Worm (Caenorhabditis elegans) whole organism, mixed stage, embryonic: Measurements from ENCODE around the gene Y37D8A.2.

Source experiments
- M03D4.4 ChIP-seq: sonication (generic microtip); optimal IDR thresholded peaks from 2 replicates; lab custom pipeline; 2017; ENCODE audit warnings: mild to moderate bottlenecking, missing genetic modification characterization, missing compliant biosample characterization
- blmp-1 ChIP-seq: fragments of 150-350 bp; optimal IDR thresholded peaks from 2 replicates; lab custom pipeline; 2014; ENCODE audit warnings: missing biosample characterization, missing genetic modification characterization
- ceh-39 ChIP-seq: fragments of 150-350 bp; optimal IDR thresholded peaks from 2 replicates; lab custom pipeline; 2014; ENCODE audit warnings: missing biosample characterization, missing genetic modification characterization
- ceh-43 ChIP-seq: fragments of 200-800 bp; sonication (Bioruptor generic); optimal IDR thresholded peaks from 2 replicates; lab custom pipeline; 2018; ENCODE audit warnings: mild to moderate bottlenecking, missing genetic modification characterization, moderate library complexity, missing compliant biosample characterization
- ceh-83 ChIP-seq: fragments of 200-800 bp; sonication (Bioruptor generic); optimal IDR thresholded peaks from 2 replicates; lab custom pipeline; 2018; ENCODE audit warnings: mild to moderate bottlenecking, missing genetic modification characterization, missing compliant biosample characterization
- ces-1 ChIP-seq: fragments of 150-350 bp; optimal IDR thresholded peaks from 2 replicates; lab custom pipeline; 2014; ENCODE audit warnings: missing biosample characterization, missing genetic modification reagents, missing genetic modification characterization
- cnd-1 ChIP-seq: fragments of 200-800 bp; sonication (Bioruptor generic); optimal IDR thresholded peaks from 2 replicates; lab custom pipeline; 2018; ENCODE audit warnings: mild to moderate bottlenecking, missing genetic modification characterization, missing compliant biosample characterization
- drap-1 ChIP-seq: fragments of 200-800 bp; sonication (Bioruptor generic); optimal IDR thresholded peaks from 3 replicates; lab custom pipeline; 2018; ENCODE audit warnings: mild to moderate bottlenecking, missing genetic modification characterization, missing compliant biosample characterization
- elt-1 ChIP-seq: sonication (generic microtip); optimal IDR thresholded peaks from 2 replicates; lab custom pipeline; 2017; ENCODE audit warnings: missing genetic modification characterization, mild to moderate bottlenecking, missing compliant biosample characterization, antibody characterized with exemption, moderate library complexity, borderline replicate concordance; ENCODE audit not compliant: insufficient read depth
- elt-3 ChIP-seq: fragments of 150-350 bp; optimal IDR thresholded peaks from 2 replicates; lab custom pipeline; 2014; ENCODE audit warnings: missing biosample characterization, missing genetic modification characterization
- flh-1 ChIP-seq: fragments of 200-800 bp; sonication (Bioruptor generic); optimal IDR thresholded peaks from 2 replicates; lab custom pipeline; 2018; ENCODE audit warnings: mild to moderate bottlenecking, missing genetic modification characterization, moderate library complexity, missing compliant biosample characterization
- ham-2 ChIP-seq: fragments of 200-800 bp; sonication (Bioruptor generic); optimal IDR thresholded peaks from 2 replicates; lab custom pipeline; 2018; ENCODE audit warnings: mild to moderate bottlenecking, missing genetic modification characterization, missing compliant biosample characterization
- lin-13 ChIP-seq: fragments of 150-350 bp; optimal IDR thresholded peaks from 2 replicates; lab custom pipeline; 2014; ENCODE audit warnings: missing biosample characterization, missing genetic modification characterization
- lin-32 ChIP-seq: fragments of 200-800 bp; sonication (Bioruptor generic); optimal IDR thresholded peaks from 2 replicates; lab custom pipeline; 2018; ENCODE audit warnings: mild to moderate bottlenecking, missing genetic modification characterization, missing compliant biosample characterization
- lsy-2 ChIP-seq: fragments of 150-350 bp; optimal IDR thresholded peaks from 2 replicates; lab custom pipeline; 2014; ENCODE audit warnings: missing biosample characterization, missing genetic modification characterization
- mab-5 ChIP-seq: fragments of 150-350 bp; optimal IDR thresholded peaks from 2 replicates; lab custom pipeline; 2014; ENCODE audit warnings: missing biosample characterization, missing genetic modification characterization
- mep-1 ChIP-seq: fragments of 150-350 bp; optimal IDR thresholded peaks from 2 replicates; lab custom pipeline; 2017; ENCODE audit warnings: missing biosample characterization, missing genetic modification reagents, missing genetic modification characterization, inconsistent platforms
- mls-2 ChIP-seq: sonication (generic microtip); optimal IDR thresholded peaks from 2 replicates; lab custom pipeline; 2016; ENCODE audit warnings: mild to moderate bottlenecking, missing genetic modification characterization, moderate library complexity, missing compliant biosample characterization
- nhr-12 ChIP-seq: fragments of 150-350 bp; optimal IDR thresholded peaks from 2 replicates; lab custom pipeline; 2014; ENCODE audit warnings: missing biosample characterization, missing genetic modification characterization
- nhr-28 ChIP-seq: fragments of 150-350 bp; optimal IDR thresholded peaks from 2 replicates; lab custom pipeline; 2014; ENCODE audit warnings: missing biosample characterization, missing genetic modification characterization
- nhr-76 ChIP-seq: sonication (generic microtip); optimal IDR thresholded peaks from 2 replicates; lab custom pipeline; 2017; ENCODE audit warnings: missing biosample characterization, missing genetic modification characterization
- pha-4 ChIP-seq: fragments of 150-350 bp; optimal IDR thresholded peaks from 2 replicates; lab custom pipeline; 2018; ENCODE audit warnings: missing biosample characterization, missing genetic modification reagents, missing genetic modification characterization
- sem-2 ChIP-seq: fragments of 200-800 bp; sonication (Bioruptor generic); optimal IDR thresholded peaks from 2 replicates; lab custom pipeline; 2018; ENCODE audit warnings: mild to moderate bottlenecking, missing genetic modification characterization, missing compliant biosample characterization
- snpc-4 ChIP-seq: fragments of 150-350 bp; optimal IDR thresholded peaks from 2 replicates; lab custom pipeline; 2014; ENCODE audit warnings: missing biosample characterization, missing genetic modification characterization
- tbx-8 ChIP-seq: fragments of 200-800 bp; sonication (Bioruptor generic); optimal IDR thresholded peaks from 2 replicates; lab custom pipeline; 2018; ENCODE audit warnings: mild to moderate bottlenecking, missing genetic modification characterization, moderate library complexity, missing compliant biosample characterization
- unc-120 ChIP-seq: sonication (generic microtip); optimal IDR thresholded peaks from 2 replicates; lab custom pipeline; 2017; ENCODE audit warnings: missing genetic modification characterization, missing compliant biosample characterization; ENCODE audit not compliant: poor library complexity, severe bottlenecking
- unc-39 ChIP-seq: fragments of 150-350 bp; optimal IDR thresholded peaks from 2 replicates; lab custom pipeline; 2014; ENCODE audit warnings: missing biosample characterization, missing genetic modification characterization
- unc-62 ChIP-seq: fragments of 150-350 bp; optimal IDR thresholded peaks from 2 replicates; lab custom pipeline; 2014; ENCODE audit warnings: missing biosample characterization, missing genetic modification reagents, missing genetic modification characterization
- zip-8 ChIP-seq: fragments of 150-350 bp; optimal IDR thresholded peaks from 2 replicates; lab custom pipeline; 2014; ENCODE audit warnings: missing biosample characterization, missing genetic modification characterization
- ztf-11 ChIP-seq: fragments of 150-350 bp; optimal IDR thresholded peaks from 2 replicates; lab custom pipeline; 2014; ENCODE audit warnings: missing biosample characterization, missing genetic modification characterization

Y37D8A.2 gene

ce11 chrIII:12813193-12813592 lies 6.8 kb upstream of the Y37D8A.2 start, which contains the start of gene BE10.4:
Gene BE10.4, plus strand, starts transcription at chrIII:12813493.
- TF ChIP-seq unc-120 (tag; lab: Kevin White, UChicago) = no peak
- no peak for TF ChIP-seq lsy-2 (tag; lab: Kevin White, UChicago)
- TF ChIP-seq nhr-12 (tag; lab: Kevin White, UChicago) = no peak
- TF ChIP-seq drap-1 = no peak
- TF ChIP-seq ztf-11 (tag; lab: Kevin White, UChicago) = no peak
- no peak for TF ChIP-seq ceh-43 (GFP tag; lab: Kevin White, UChicago)
- no peak for TF ChIP-seq mab-5 (tag; lab: Kevin White, UChicago)
- TF ChIP-seq sem-2 (GFP tag; lab: Kevin White, UChicago) = no peak
- no peak for TF ChIP-seq snpc-4 (tag; lab: Kevin White, UChicago)

- TF ChIP-seq ces-1 (peak; percentile 88), elt-3 (tag; lab: Kevin White, UChicago) (no peak)
These were observed 1.8 kb upstream of the Y37D8A.2 start, which contains the start of gene arx-5 for ce11 chrIII:12818050-12818738. Gene arx-5, minus strand, starts transcription at chrIII:12818100.

- no peak for TF ChIP-seq flh-1
- TF ChIP-seq zip-8 (tag; lab: Kevin White, UChicago) = no peak
- TF ChIP-seq drap-1 = no peak
- no peak for TF ChIP-seq nhr-28 (tag; lab: Kevin White, UChicago)
- TF ChIP-seq lin-32 (GFP tag; lab: Kevin White, UChicago) = no peak
- no peak for TF ChIP-seq unc-120 (tag; lab: Kevin White, UChicago)
- no peak for TF ChIP-seq ztf-11 (tag; lab: Kevin White, UChicago)
- no peak for TF ChIP-seq mab-5 (tag; lab: Kevin White, UChicago)
- TF ChIP-seq ceh-39 (tag; lab: Kevin White, UChicago) = no peak
- no peak for TF ChIP-seq mls-2 (tag; lab: Kevin White, UChicago)
- TF ChIP-seq tbx-8 (GFP tag; lab: Kevin White, UChicago) = no peak
- no peak for TF ChIP-seq mep-1 (tag; lab: Kevin White, UChicago)
- no peak for TF ChIP-seq cnd-1 (tag; lab: Kevin White, UChicago)
These were observed 845 bp upstream of the Y37D8A.2 start for ce11 chrIII:12819148-12819547.

- TF ChIP-seq lin-32 (GFP tag; lab: Kevin White, UChicago) (no peak), unc-62 (GFP tag; lab: Kevin White, UChicago) (no peak), ham-2 (no peak), ces-1 (peak; percentile 60), lsy-2 (tag; lab: Kevin White, UChicago) (no peak)
These were observed 1.3 kb downstream of the Y37D8A.2 start for ce11 chrIII:12821331-12821730.

- TF ChIP-seq blmp-1 (no peak), unc-120 (tag; lab: Kevin White, UChicago) (no peak), mep-1 (tag; lab: Kevin White, UChicago) (no peak), ham-2 (no peak), drap-1 (no peak), mab-5 (tag; lab: Kevin White, UChicago) (no peak), cnd-1 (tag; lab: Kevin White, UChicago) (no peak), nhr-76 (tag; lab: Kevin White, UChicago) (no peak), snpc-4 (tag; lab: Kevin White, UChicago) (no peak), M03D4.4 (no peak), sem-2 (GFP tag; lab: Kevin White, UChicago) (no peak), ceh-83 (GFP tag; lab: Kevin White, UChicago) (no peak), lin-32 (GFP tag; lab: Kevin White, UChicago) (no peak), mls-2 (tag; lab: Kevin White, UChicago) (no peak), flh-1 (no peak), zip-8 (tag; lab: Kevin White, UChicago) (no peak)
These were observed 2.7 kb downstream of the Y37D8A.2 start for ce11 chrIII:12822608-12823261.

ce11 chrIII:12829068-12829467 lies 9.1 kb downstream of the Y37D8A.2 start, which contains the start of gene Y37D8A.3:
Gene Y37D8A.3, plus strand, starts transcription at chrIII:12829368.
- TF ChIP-seq nhr-76 (tag; lab: Kevin White, UChicago) (no peak), ces-1 (no peak), lin-32 (GFP tag; lab: Kevin White, UChicago) (no peak), flh-1 (no peak), unc-39 (tag; lab: Kevin White, UChicago) (no peak), zip-8 (tag; lab: Kevin White, UChicago) (no peak), unc-62 (GFP tag; lab: Kevin White, UChicago) (no peak), elt-1 (tag; lab: Kevin White, UChicago) (no peak), elt-3 (tag; lab: Kevin White, UChicago) (no peak), unc-120 (tag; lab: Kevin White, UChicago) (no peak), ceh-39 (tag; lab: Kevin White, UChicago) (no peak), lin-13 (tag; lab: Kevin White, UChicago) (no peak), lsy-2 (tag; lab: Kevin White, UChicago) (no peak), ham-2 (no peak), ceh-43 (GFP tag; lab: Kevin White, UChicago) (no peak), pha-4 (tag; lab: Kevin White, UChicago) (no peak)
